Worm (Caenorhabditis elegans) whole organism, L2 larva: Measurements from ENCODE around the gene vps-16.

ENCODE experiments used
- lin-39 ChIP-seq: fragments of 150-350 bp; optimal IDR thresholded peaks from 2 replicates; lab custom pipeline; 2014; ENCODE audit warnings: missing biosample characterization, missing genetic modification reagents, missing genetic modification characterization
- mab-5 ChIP-seq: fragments of 150-350 bp; optimal IDR thresholded peaks from 2 replicates; lab custom pipeline; 2014; ENCODE audit warnings: missing biosample characterization, missing genetic modification characterization
- snpc-4 ChIP-seq: fragments of 150-350 bp; optimal IDR thresholded peaks from 2 replicates; lab custom pipeline; 2014; ENCODE audit warnings: missing biosample characterization, missing genetic modification characterization

ce11 chrIII:6454183-6454582 lies 21.1 kb downstream of the vps-16 start, which contains the start of gene jhdm-1:
- TF ChIP-seq mab-5 (tag; lab: Kevin White, UChicago) = no peak
- TF ChIP-seq snpc-4 = no peak
- no peak for TF ChIP-seq lin-39
